Worm (Caenorhabditis elegans): ENCODE results near the gene nhr-204.
A peak's percentile ranks its signal among the peaks of the same experiment; 100 is the strongest.

Gene nhr-204

DNA sequence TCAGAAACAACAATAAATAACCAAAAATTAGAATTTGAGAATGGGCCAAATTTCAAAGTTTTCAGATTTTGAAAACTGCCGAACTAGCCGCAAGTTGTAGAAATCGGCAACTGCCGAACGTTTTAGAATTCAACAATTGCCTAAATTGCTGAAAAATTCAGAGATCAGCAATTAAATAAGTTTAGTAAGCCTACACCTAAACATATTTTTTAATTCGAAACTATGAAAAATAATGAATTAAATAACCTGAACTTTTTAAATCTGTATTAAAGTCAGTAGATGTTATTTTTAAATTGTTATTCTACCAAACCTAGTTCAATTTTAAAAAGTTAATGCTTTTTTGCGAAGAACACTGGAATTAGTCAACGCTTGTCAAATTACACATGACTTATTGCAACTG, at the start of gene nhr-204:
nhr-204 (minus strand) TSS at position 101 of the 400 bp plus-strand sequence.
- no peak for TF ChIP-seq scrt-1 (GFP tag; IDR thresholded peaks at IDR 0.05)
- TF ChIP-seq ets-7 (tag; optimal IDR thresholded peaks at IDR 0.05), result no peak
- TF ChIP-seq ama-1 (optimal IDR thresholded peaks at IDR 0.05), result no peak
- TF ChIP-seq hmbx-1 (tag; optimal IDR thresholded peaks at IDR 0.05), result no peak
- TF ChIP-seq ceh-36 (tag; optimal IDR thresholded peaks at IDR 0.05), result no peak
- TF ChIP-seq flt-1 (GFP tag; IDR thresholded peaks at IDR 0.05), result no peak
- no peak for TF ChIP-seq sea-1 (GFP tag; conservative IDR thresholded peaks at IDR 0.05)
- no peak for TF ChIP-seq hmg-4 (GFP tag; optimal IDR thresholded peaks at IDR 0.05)
- TF ChIP-seq aly-1 (tag; optimal IDR thresholded peaks at IDR 0.05), result no peak
- no peak for TF ChIP-seq tra-4 (tag; optimal IDR thresholded peaks at IDR 0.05)
- TF ChIP-seq B0310.2 (tag; optimal IDR thresholded peaks at IDR 0.05), result no peak
- TF ChIP-seq F13C5.2 (tag; optimal IDR thresholded peaks at IDR 0.05), result no peak
- no peak for TF ChIP-seq tbx-37 (GFP tag; conservative IDR thresholded peaks at IDR 0.05)
- no peak for TF ChIP-seq hnd-1 (tag; optimal IDR thresholded peaks at IDR 0.05)
- no peak for TF ChIP-seq tbx-11 (GFP tag; IDR thresholded peaks at IDR 0.05)

DNA sequence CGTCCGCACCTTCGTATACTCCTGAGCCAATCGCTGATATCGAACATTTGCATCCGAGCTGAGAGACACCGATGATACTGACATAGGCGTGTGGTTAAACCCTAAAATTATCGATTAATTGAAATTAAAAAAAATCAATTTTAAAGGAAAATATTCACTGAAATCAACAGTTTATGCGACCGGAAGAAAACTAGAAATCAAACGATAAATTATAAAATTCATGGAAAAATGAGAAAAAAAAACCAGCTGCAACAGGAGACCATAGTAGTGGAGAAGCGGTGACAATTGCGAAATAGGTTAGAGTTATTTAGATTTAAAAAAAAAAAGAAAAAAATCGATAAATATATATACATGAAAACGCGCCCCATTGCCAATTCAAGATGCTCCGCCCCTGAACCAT, 46.0 kb upstream of the nhr-204 start, which contains the start of gene F33E11.3:
F33E11.3 (minus strand) TSS at position 101 of the 400 bp plus-strand sequence.
- TF ChIP-seq scrt-1 (GFP tag; IDR thresholded peaks at IDR 0.05) (no peak), ama-1 (optimal IDR thresholded peaks at IDR 0.05) (no peak), sea-1 (GFP tag; conservative IDR thresholded peaks at IDR 0.05) (no peak), tbx-37 (GFP tag; conservative IDR thresholded peaks at IDR 0.05) (no peak), aly-1 (tag; optimal IDR thresholded peaks at IDR 0.05) (no peak), ceh-13 (GFP tag; optimal IDR thresholded peaks at IDR 0.05) (no peak), hmbx-1 (tag; optimal IDR thresholded peaks at IDR 0.05) (no peak), F13C5.2 (tag; optimal IDR thresholded peaks at IDR 0.05) (no peak)

DNA sequence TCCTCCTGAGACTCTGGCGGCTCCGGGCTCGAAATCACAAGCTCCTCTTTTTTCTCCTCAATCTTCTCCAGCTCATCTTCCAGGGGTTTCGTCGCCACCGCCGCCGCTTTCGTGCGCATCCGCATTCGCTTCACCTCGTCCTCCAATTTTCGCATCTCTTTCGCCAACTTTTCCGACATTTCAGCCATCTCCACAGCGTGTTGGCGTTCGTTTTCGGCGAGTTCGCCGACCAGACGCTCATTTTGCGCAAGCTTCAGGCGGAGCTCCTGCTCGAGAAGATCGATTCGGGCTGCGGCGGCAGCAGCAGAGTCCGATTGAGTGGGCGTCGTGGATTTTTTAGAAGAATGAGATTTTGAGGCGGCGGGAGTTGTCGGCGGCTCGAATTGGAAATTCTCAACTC, 44.6 kb upstream of the nhr-204 start:
- no peak for TF ChIP-seq sea-1 (GFP tag; conservative IDR thresholded peaks at IDR 0.05)
- no peak for TF ChIP-seq flt-1 (GFP tag; IDR thresholded peaks at IDR 0.05)
- TF ChIP-seq tbx-11 (GFP tag; IDR thresholded peaks at IDR 0.05), result no peak
- no peak for TF ChIP-seq pes-1 (GFP tag; IDR thresholded peaks at IDR 0.05)
- no peak for TF ChIP-seq F13C5.2 (tag; optimal IDR thresholded peaks at IDR 0.05)
- no peak for TF ChIP-seq hmg-4 (GFP tag; optimal IDR thresholded peaks at IDR 0.05)
- no peak for TF ChIP-seq hnd-1 (tag; optimal IDR thresholded peaks at IDR 0.05)
- TF ChIP-seq tbx-37 (GFP tag; conservative IDR thresholded peaks at IDR 0.05), result no peak
- TF ChIP-seq hmbx-1 (tag; optimal IDR thresholded peaks at IDR 0.05), result no peak
- no peak for TF ChIP-seq ama-1 (optimal IDR thresholded peaks at IDR 0.05)
- TF ChIP-seq aly-1 (tag; optimal IDR thresholded peaks at IDR 0.05), result no peak
- TF ChIP-seq scrt-1 (GFP tag; IDR thresholded peaks at IDR 0.05), result no peak
- TF ChIP-seq tra-4 (tag; optimal IDR thresholded peaks at IDR 0.05), result no peak

DNA sequence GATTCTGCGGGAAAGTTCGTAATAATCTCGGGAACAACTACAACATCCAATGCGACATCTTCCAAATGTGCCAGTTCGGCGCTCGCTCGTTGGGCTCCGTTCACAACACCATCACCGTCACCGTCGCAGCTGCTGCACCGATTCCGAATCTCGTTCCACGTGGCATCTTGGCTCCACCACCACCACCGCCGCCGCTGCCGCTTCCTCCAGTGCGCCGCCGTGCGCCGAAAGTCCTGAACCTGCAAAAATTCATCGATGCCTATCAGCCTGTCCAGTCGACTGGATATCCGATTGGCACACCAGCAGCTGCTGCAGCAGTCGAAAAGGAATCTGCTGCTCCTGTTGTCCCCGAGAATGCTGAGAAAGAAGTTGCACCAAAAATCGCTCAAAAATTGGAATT, 39.8 kb upstream of the nhr-204 start:
- TF ChIP-seq ceh-13 (GFP tag; optimal IDR thresholded peaks at IDR 0.05) (no peak), aly-1 (tag; optimal IDR thresholded peaks at IDR 0.05) (peak; percentile 32)

DNA sequence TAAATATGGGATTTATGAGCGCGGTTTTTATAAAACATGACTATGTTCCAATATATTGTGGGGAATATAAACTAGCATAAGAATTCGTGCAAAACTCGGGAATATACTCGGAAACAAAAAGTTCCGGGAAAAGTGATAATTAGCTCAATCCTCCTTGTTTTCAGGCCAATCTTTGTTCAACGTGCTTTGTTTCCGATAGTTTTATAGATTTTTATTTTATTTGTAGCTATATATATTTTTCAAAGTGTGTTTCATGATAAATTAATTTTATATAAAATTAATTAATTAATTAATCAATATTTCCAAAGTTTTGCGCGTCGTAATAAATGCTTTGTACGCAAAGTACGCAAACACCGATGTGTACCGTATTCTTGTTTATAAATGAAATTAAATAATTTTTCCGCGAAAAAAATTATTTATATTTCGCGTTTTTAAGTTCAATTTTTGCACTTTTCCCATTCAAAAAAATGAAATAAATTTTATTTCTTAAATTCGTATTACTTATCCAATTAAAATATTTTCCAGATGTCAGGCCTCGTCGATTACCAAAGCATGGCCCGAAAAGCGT, 38.9 kb upstream of the nhr-204 start, which contains the start of gene F33E11.2:
F33E11.2 (plus strand) TSS at position 524 of the 568 bp plus-strand sequence.
- TF ChIP-seq hmg-4 (GFP tag; optimal IDR thresholded peaks at IDR 0.05) (no peak), B0310.2 (tag; optimal IDR thresholded peaks at IDR 0.05) (no peak), aly-1 (tag; optimal IDR thresholded peaks at IDR 0.05) (no peak), ceh-36 (tag; optimal IDR thresholded peaks at IDR 0.05) (no peak), pes-1 (GFP tag; IDR thresholded peaks at IDR 0.05) (no peak), ets-7 (tag; optimal IDR thresholded peaks at IDR 0.05) (no peak), hnd-1 (tag; optimal IDR thresholded peaks at IDR 0.05) (no peak), flt-1 (GFP tag; IDR thresholded peaks at IDR 0.05) (no peak), sea-1 (GFP tag; conservative IDR thresholded peaks at IDR 0.05) (no peak), ceh-13 (GFP tag; optimal IDR thresholded peaks at IDR 0.05) (no peak), tra-4 (tag; optimal IDR thresholded peaks at IDR 0.05) (no peak)

DNA sequence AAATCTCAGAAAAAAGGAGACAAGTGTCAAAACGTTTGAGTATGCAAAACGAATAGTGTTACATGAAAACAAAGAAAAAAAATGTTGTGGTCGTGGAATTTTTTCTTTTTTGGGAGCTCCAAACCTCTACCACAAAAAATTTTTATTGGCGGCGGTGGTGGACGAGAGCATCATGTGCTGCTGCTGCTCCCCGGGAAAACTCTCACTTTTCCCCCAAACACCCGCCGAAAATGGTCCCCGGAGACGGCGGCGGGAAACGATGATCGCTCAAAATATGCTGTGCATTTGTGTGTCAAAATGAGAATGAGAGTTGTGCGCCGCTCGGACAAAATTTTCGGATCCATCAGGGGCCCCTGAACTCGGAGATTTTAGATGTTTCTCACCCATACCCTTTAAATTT, 37.2 kb upstream of the nhr-204 start:
- no peak for TF ChIP-seq flt-1 (GFP tag; IDR thresholded peaks at IDR 0.05)
- TF ChIP-seq scrt-1 (GFP tag; IDR thresholded peaks at IDR 0.05), result no peak
- no peak for TF ChIP-seq tra-4 (tag; optimal IDR thresholded peaks at IDR 0.05)
- TF ChIP-seq pes-1 (GFP tag; IDR thresholded peaks at IDR 0.05), result no peak
- no peak for TF ChIP-seq tbx-11 (GFP tag; IDR thresholded peaks at IDR 0.05)
- TF ChIP-seq hmbx-1 (tag; optimal IDR thresholded peaks at IDR 0.05), result no peak
- no peak for TF ChIP-seq aly-1 (tag; optimal IDR thresholded peaks at IDR 0.05)
- no peak for TF ChIP-seq ceh-36 (tag; optimal IDR thresholded peaks at IDR 0.05)
- no peak for TF ChIP-seq tbx-37 (GFP tag; conservative IDR thresholded peaks at IDR 0.05)
- no peak for TF ChIP-seq ama-1 (optimal IDR thresholded peaks at IDR 0.05)
- no peak for TF ChIP-seq sea-1 (GFP tag; conservative IDR thresholded peaks at IDR 0.05)
- TF ChIP-seq hnd-1 (tag; optimal IDR thresholded peaks at IDR 0.05), result no peak
- no peak for TF ChIP-seq F13C5.2 (tag; optimal IDR thresholded peaks at IDR 0.05)
- no peak for TF ChIP-seq hmg-4 (GFP tag; optimal IDR thresholded peaks at IDR 0.05)
- TF ChIP-seq ets-7 (tag; optimal IDR thresholded peaks at IDR 0.05), result no peak
- TF ChIP-seq ceh-13 (GFP tag; optimal IDR thresholded peaks at IDR 0.05), result no peak
- no peak for TF ChIP-seq B0310.2 (tag; optimal IDR thresholded peaks at IDR 0.05)

DNA sequence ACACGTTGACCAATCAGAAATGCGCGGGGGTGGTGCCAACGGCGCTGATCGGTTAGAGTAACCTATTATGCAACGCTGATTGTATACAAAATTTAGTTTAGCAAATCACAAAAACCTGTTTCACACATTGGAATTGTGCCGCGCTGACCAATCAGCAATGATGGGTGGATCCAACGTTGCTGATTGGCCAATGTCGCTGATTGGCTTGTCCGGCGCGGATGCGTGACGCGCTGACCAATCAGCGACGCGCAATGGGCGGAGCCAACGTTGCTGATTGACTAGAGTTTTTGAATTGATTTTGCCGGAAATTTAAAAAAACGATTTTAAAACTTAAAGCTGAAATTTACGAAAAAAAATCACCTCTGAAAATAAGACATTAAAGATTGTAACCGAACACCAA, 26.7 kb upstream of the nhr-204 start:
- TF ChIP-seq tra-4 (tag; optimal IDR thresholded peaks at IDR 0.05) (no peak), aly-1 (tag; optimal IDR thresholded peaks at IDR 0.05) (no peak), tbx-37 (GFP tag; conservative IDR thresholded peaks at IDR 0.05) (no peak), hmbx-1 (tag; optimal IDR thresholded peaks at IDR 0.05) (no peak), tbx-11 (GFP tag; IDR thresholded peaks at IDR 0.05) (no peak), flt-1 (GFP tag; IDR thresholded peaks at IDR 0.05) (no peak)

DNA sequence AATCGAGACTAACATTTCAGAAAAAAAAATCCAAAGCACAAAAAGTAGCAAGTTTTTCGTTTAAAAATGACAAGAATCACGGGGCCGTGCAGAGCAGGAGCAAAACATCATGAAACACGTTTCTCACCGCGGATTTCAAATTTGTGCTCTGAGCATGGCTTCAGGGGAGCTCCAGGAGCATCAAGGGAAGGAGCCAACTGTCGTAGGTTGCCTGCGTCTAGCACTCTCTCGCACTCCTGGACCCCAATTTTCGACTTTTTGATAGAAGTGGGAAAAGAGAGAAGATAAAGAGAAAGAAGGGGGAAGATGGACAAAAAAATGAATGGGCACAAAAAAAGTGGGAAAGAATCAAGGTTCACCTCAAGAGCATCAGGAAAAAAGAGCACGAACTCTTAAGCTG, 26.2 kb upstream of the nhr-204 start:
- no peak for TF ChIP-seq B0310.2 (tag; optimal IDR thresholded peaks at IDR 0.05)
- no peak for TF ChIP-seq ceh-36 (tag; optimal IDR thresholded peaks at IDR 0.05)
- TF ChIP-seq hmbx-1 (tag; optimal IDR thresholded peaks at IDR 0.05), result no peak
- TF ChIP-seq tra-4 (tag; optimal IDR thresholded peaks at IDR 0.05), result no peak

Measured in whole organism, early embryonic.